Fruit fly (Drosophila melanogaster): ENCODE results near the gene RFeSP.

The RFeSP gene

DNA sequence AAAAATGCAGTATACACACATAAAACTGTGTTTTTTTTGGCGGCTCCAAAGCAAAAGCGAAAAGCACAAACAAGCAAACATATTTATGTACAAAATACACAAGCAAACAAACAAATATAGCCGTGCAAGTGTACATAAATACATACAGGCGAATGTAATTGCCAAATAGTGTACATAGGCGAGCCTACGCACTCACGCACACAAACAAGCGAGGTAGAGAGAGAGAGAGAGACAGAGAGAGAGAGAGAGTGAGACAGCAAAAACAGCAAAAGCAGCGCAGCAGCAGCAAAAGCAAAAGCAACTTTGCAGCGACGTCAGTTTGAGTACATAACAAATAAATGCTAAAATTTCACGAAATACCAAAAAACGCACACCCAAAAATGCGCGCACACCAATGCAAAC lies 34.7 kb upstream of the RFeSP start (continued):
- TF ChIP-seq CG17912 (GFP tag; optimal IDR thresholded peaks at IDR 0.05): peak; percentile 95
- TF ChIP-seq Sox102F (GFP tag; optimal IDR thresholded peaks at IDR 0.05): peak; percentile 92
- peak; percentile 54 for TF ChIP-seq tx (GFP tag; optimal IDR thresholded peaks at IDR 0.05)
- no peak for TF ChIP-seq sug (tag; optimal IDR thresholded peaks at IDR 0.05)
- peak; percentile 29 for TF ChIP-seq az2 (GFP tag; optimal IDR thresholded peaks at IDR 0.05)
- TF ChIP-seq CG2116 (GFP tag; optimal IDR thresholded peaks at IDR 0.05): peak; percentile 24
- TF ChIP-seq Ada2b (GFP tag; IDR thresholded peaks at IDR 0.05): peak; percentile 47; the same call in 1 of the 2 replicates
- peak; percentile 37 for TF ChIP-seq slbo (GFP tag; IDR thresholded peaks at IDR 0.05)
- TF ChIP-seq Mad (GFP tag; optimal IDR thresholded peaks at IDR 0.05): peak; percentile 72
- no peak for TF ChIP-seq D19B (GFP tag; optimal IDR thresholded peaks at IDR 0.05)
- peak; percentile 45 for TF ChIP-seq CG18011 (GFP tag; optimal IDR thresholded peaks at IDR 0.05)
- TF ChIP-seq fu2 (GFP tag; optimal IDR thresholded peaks at IDR 0.05): peak; percentile 9
- no peak for TF ChIP-seq CG7963 (GFP tag; IDR thresholded peaks at IDR 0.05; ENCODE audit: partially characterized antibody)
- no peak for TF ChIP-seq tna (GFP tag; IDR thresholded peaks at IDR 0.05; ENCODE audit: partially characterized antibody)
- peak; percentile 84 for TF ChIP-seq CG3838 (GFP tag; optimal IDR thresholded peaks at IDR 0.05)
- TF ChIP-seq inv (GFP tag; IDR thresholded peaks at IDR 0.05; ENCODE audit: partially characterized antibody): no peak
- TF ChIP-seq ato (GFP tag; IDR thresholded peaks at IDR 0.05; ENCODE audit: partially characterized antibody): no peak
- peak; percentile 69 for TF ChIP-seq odd (GFP tag; optimal IDR thresholded peaks at IDR 0.05)
- TF ChIP-seq Scr (GFP tag; IDR thresholded peaks at IDR 0.05; ENCODE audit: partially characterized antibody): no peak
- TF ChIP-seq nau (GFP tag; optimal IDR thresholded peaks at IDR 0.05): peak; percentile 97
- TF ChIP-seq Oaz (GFP tag; IDR thresholded peaks at IDR 0.05): no peak
- no peak for TF ChIP-seq CG7556 (GFP tag; optimal IDR thresholded peaks at IDR 0.05)
- TF ChIP-seq CG2875 (GFP tag; optimal IDR thresholded peaks at IDR 0.05): peak; percentile 97
- peak; percentile 78; the same call in 2 of the 3 replicates for TF ChIP-seq ken (GFP tag; IDR thresholded peaks at IDR 0.05)
- TF ChIP-seq CG17802 (tag; optimal IDR thresholded peaks at IDR 0.05): peak; percentile 76
- TF ChIP-seq CkIIα-i1 (GFP tag; IDR thresholded peaks at IDR 0.05): no peak
- TF ChIP-seq vfl (GFP tag; optimal IDR thresholded peaks at IDR 0.05): no peak
- TF ChIP-seq esg (GFP tag; conservative IDR thresholded peaks at IDR 0.05): no peak
- no peak for TF ChIP-seq HLH54F (GFP tag; optimal IDR thresholded peaks at IDR 0.05)
- TF ChIP-seq CG9797 (GFP tag; optimal IDR thresholded peaks at IDR 0.05): no peak
- no peak for TF ChIP-seq corto (GFP tag; optimal IDR thresholded peaks at IDR 0.05)
- peak; percentile 89 for TF ChIP-seq Lhr (GFP tag; optimal IDR thresholded peaks at IDR 0.05)
- TF ChIP-seq Doc3 (GFP tag; IDR thresholded peaks at IDR 0.05; ENCODE audit: partially characterized antibody): 0 out of 3 replicates have a peak, but pooled peaks have one; percentile 13
- TF ChIP-seq CG18599 (GFP tag; optimal IDR thresholded peaks at IDR 0.05): peak; percentile 75
- TF ChIP-seq Hr39 (optimal IDR thresholded peaks at IDR 0.05): no peak
- TF ChIP-seq al (GFP tag; IDR thresholded peaks at IDR 0.05): no peak
- TF ChIP-seq CG15479 (GFP tag; optimal IDR thresholded peaks at IDR 0.05): no peak
- peak; percentile 84 for TF ChIP-seq Side (GFP tag; optimal IDR thresholded peaks at IDR 0.05)
- TF ChIP-seq kni (GFP tag; optimal IDR thresholded peaks at IDR 0.05): peak; percentile 91
- no peak for TF ChIP-seq CG9727 (GFP tag; optimal IDR thresholded peaks at IDR 0.05)
- peak; percentile 77 for TF ChIP-seq repo (GFP tag; optimal IDR thresholded peaks at IDR 0.05)
- TF ChIP-seq CG8944 (GFP tag; optimal IDR thresholded peaks at IDR 0.05): peak; percentile 76
- TF ChIP-seq NK7.1 (GFP tag; optimal IDR thresholded peaks at IDR 0.05): peak; percentile 87
- peak; percentile 79 for TF ChIP-seq CG12219 (GFP tag; optimal IDR thresholded peaks at IDR 0.05)
- no peak for TF ChIP-seq Gug (GFP tag; IDR thresholded peaks at IDR 0.05)
- peak in 1 of 2 experiments; percentile 41 for TF ChIP-seq crp (GFP tag; optimal IDR thresholded peaks at IDR 0.05)
- TF ChIP-seq ac (GFP tag; optimal IDR thresholded peaks at IDR 0.05): peak; percentile 56
- no peak for TF ChIP-seq mld (GFP tag; IDR thresholded peaks at IDR 0.05; ENCODE audit: partially characterized antibody)
- peak; percentile 42; the same call in 1 of the 2 replicates for TF ChIP-seq sim (GFP tag; IDR thresholded peaks at IDR 0.05)
- TF ChIP-seq insv (GFP tag; optimal IDR thresholded peaks at IDR 0.05): no peak

Measured in whole organism, embryonic.